Fruit fly (Drosophila melanogaster) whole organism, embryonic: ENCODE data around the gene mthl9.

Source experiments
- CG18476 ChIP-seq: fragments of 200-800 bp; sonication (Bioruptor generic); optimal IDR thresholded peaks from 2 replicates; lab custom pipeline; 2016; ENCODE audit warnings: missing biosample characterization, mild to moderate bottlenecking, missing genetic modification characterization
- CG7556 ChIP-seq: fragments of 200-800 bp; sonication (Bioruptor generic); optimal IDR thresholded peaks from 2 replicates; lab custom pipeline; 2017; ENCODE audit warnings: missing biosample characterization, mild to moderate bottlenecking, missing genetic modification characterization
- CG7745 ChIP-seq: fragments of 200-800 bp; sonication (Bioruptor generic); optimal IDR thresholded peaks from 2 replicates; lab custom pipeline; 2018; ENCODE audit warnings: missing biosample characterization, mild to moderate bottlenecking, missing genetic modification characterization, moderate library complexity
- MTF-1 ChIP-seq: fragments of 200-800 bp; sonication (Bioruptor generic); optimal IDR thresholded peaks from 2 replicates; lab custom pipeline; 2018; ENCODE audit warnings: missing biosample characterization, mild to moderate bottlenecking, missing genetic modification characterization, borderline replicate concordance
- Xbp1 ChIP-seq: fragments of 200-800 bp; sonication (Bioruptor generic); optimal IDR thresholded peaks from 3 replicates; lab custom pipeline; 2016; ENCODE audit warnings: missing biosample characterization, mild to moderate bottlenecking, missing genetic modification characterization
- chif ChIP-seq, 2 experiments: fragments of 200-800 bp; sonication (Bioruptor generic); optimal IDR thresholded peaks; 3 replicates each; lab custom pipeline; 2016; ENCODE audit warnings: missing biosample characterization in 2 of 2, missing genetic modification characterization in 2 of 2
- fd102C ChIP-seq: fragments of 200-800 bp; sonication (Bioruptor generic); optimal IDR thresholded peaks from 2 replicates; lab custom pipeline; 2018; ENCODE audit warnings: missing biosample characterization, mild to moderate bottlenecking, missing genetic modification characterization, moderate library complexity

dm6 chr3L:282276-282675 is 49.8 kb downstream of the mthl9 start:
- TF ChIP-seq Xbp1 (GFP tag; lab: Kevin White, UChicago) (no peak), CG18476 (no peak), MTF-1 (no peak), chif (GFP tag; optimal IDR thresholded peaks at IDR 0.05; lab: Kevin White, UChicago) (no peak), CG7745 (tag; lab: Kevin White, UChicago) (no peak), CG7556 (GFP tag; lab: Kevin White, UChicago) (no peak), fd102C (GFP tag; lab: Kevin White, UChicago) (no peak)
